Fruit fly (Drosophila melanogaster) S2 (cell line): ENCODE results near the gene CG6576.

Experiments
- CG8478 ChIP-seq: fragments of >200 bp; optimal IDR thresholded peaks from 2 replicates; lab custom pipeline; 2018
- CTCF ChIP-seq, 2 experiments: fragments of >200 bp; optimal IDR thresholded peaks; 2 replicates each; lab custom pipeline; 2018

DNA sequence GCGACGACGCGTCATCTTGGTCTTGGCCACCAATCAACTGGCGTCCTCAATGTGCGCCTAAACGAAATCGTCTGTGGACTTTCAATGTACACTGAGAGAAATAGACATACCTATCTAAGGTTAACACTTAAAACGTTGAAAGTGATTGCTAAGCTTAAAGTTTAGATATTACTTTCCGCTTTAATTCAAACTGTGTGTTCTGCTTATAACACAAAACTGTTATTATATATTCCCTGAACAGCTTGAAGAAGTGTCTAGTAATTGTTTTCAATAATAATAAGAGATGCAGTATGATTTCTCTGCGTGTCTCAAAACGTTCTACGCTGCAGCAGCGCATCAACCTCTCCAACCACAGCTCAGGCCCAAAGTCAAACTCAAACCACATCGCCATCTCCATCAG is 26.2 kb downstream of the CG6576 start:
- no peak for TF ChIP-seq CG8478 (lab: Kevin White, UChicago)
- TF ChIP-seq CTCF (optimal IDR thresholded peaks at IDR 0.05; lab: Kevin White, UChicago): no peak
